Worm (Caenorhabditis elegans) whole organism, L4 larva: ENCODE results near the gene Y57G11C.43.

ENCODE experiments used
- D1046.2 ChIP-seq: fragments of 200-800 bp; sonication (Bioruptor generic); IDR thresholded peaks from 2 replicates; pipeline ENCODE4 v1.3.6; 2022; ENCODE audit warnings: missing genetic modification characterization, missing compliant biosample characterization
- R02D3.7 ChIP-seq: fragments of 150-350 bp; sonication (generic microtip); optimal IDR thresholded peaks from 3 replicates; lab custom pipeline; 2014; ENCODE audit warnings: missing biosample characterization, missing genetic modification characterization
- T20F7.1 ChIP-seq: fragments of 200-800 bp; sonication (Bioruptor generic); optimal IDR thresholded peaks from 2 replicates; lab custom pipeline; 2018; ENCODE audit warnings: mild to moderate bottlenecking, missing genetic modification characterization, missing compliant biosample characterization
- T26A8.4 ChIP-seq: fragments of 200-800 bp; sonication (Bioruptor generic); IDR thresholded peaks from 2 replicates; pipeline ENCODE4 v1.3.6; 2022; ENCODE audit warnings: missing genetic modification characterization, missing compliant biosample characterization
- Y48G9A.11 ChIP-seq: fragments of 200-800 bp; sonication (Bioruptor generic); IDR thresholded peaks from 2 replicates; pipeline ENCODE4 v1.3.6; 2022; ENCODE audit warnings: missing genetic modification reagents, missing genetic modification characterization, missing compliant biosample characterization
- Y5F2A.4 ChIP-seq: fragments of 200-800 bp; sonication (Bioruptor generic); optimal IDR thresholded peaks from 2 replicates; lab custom pipeline; 2018; ENCODE audit warnings: mild to moderate bottlenecking, missing genetic modification characterization, missing compliant biosample characterization
- ZK337.2 ChIP-seq: fragments of 200-800 bp; sonication (Bioruptor generic); IDR thresholded peaks from 2 replicates; pipeline ENCODE4 v1.3.6; 2022; ENCODE audit warnings: missing genetic modification reagents, missing genetic modification characterization, missing compliant biosample characterization
- aha-1 ChIP-seq: fragments of 150-350 bp; peaks from one replicate; lab custom pipeline; 2014; ENCODE audit warnings: missing biosample characterization, missing genetic modification characterization
- ama-1 ChIP-seq: fragments of 150-350 bp; optimal IDR thresholded peaks from 2 replicates; lab custom pipeline; 2014; ENCODE audit warnings: inconsistent platforms, mixed read lengths
- arid-1 ChIP-seq: fragments of 200-800 bp; sonication (Bioruptor generic); conservative IDR thresholded peaks from 2 replicates; pipeline ENCODE4 v1.3.6; 2022; ENCODE audit warnings: missing genetic modification reagents, missing genetic modification characterization, missing compliant biosample characterization
- ceh-44 ChIP-seq: fragments of 200-800 bp; sonication (Bioruptor generic); IDR thresholded peaks from 2 replicates; pipeline ENCODE4 v1.3.6; 2022; ENCODE audit warnings: missing genetic modification reagents, missing genetic modification characterization, missing compliant biosample characterization
- ceh-62 ChIP-seq: sonication (generic microtip); optimal IDR thresholded peaks from 2 replicates; lab custom pipeline; 2017; ENCODE audit warnings: missing biosample characterization, missing genetic modification characterization
- ces-1 ChIP-seq: fragments of 150-350 bp; sonication (generic microtip); optimal IDR thresholded peaks from 4 replicates; lab custom pipeline; 2014; ENCODE audit warnings: missing biosample characterization, missing genetic modification reagents, missing genetic modification characterization
- cey-2 ChIP-seq: sonication (generic microtip); optimal IDR thresholded peaks from 3 replicates; lab custom pipeline; 2017; ENCODE audit warnings: missing genetic modification characterization, mild to moderate bottlenecking, missing compliant biosample characterization, antibody characterized with exemption, borderline replicate concordance; ENCODE audit not compliant: insufficient read depth
- daf-16 ChIP-seq, 3 experiments: sonication (generic microtip); optimal IDR thresholded peaks; 2 replicates each; lab custom pipeline; 2016 to 2017; ENCODE audit warnings: missing genetic modification characterization in 3 of 3, missing genetic modification reagents in 3 of 3, mild to moderate bottlenecking in 2 of 3, missing compliant biosample characterization in 2 of 3, missing biosample characterization in 1 of 3, moderate library complexity in 1 of 3
- daf-19 ChIP-seq: fragments of 200-800 bp; sonication (Bioruptor generic); conservative IDR thresholded peaks from 2 replicates; pipeline ENCODE4 v1.3.6; 2022; ENCODE audit warnings: missing genetic modification characterization, missing compliant biosample characterization
- dve-1 ChIP-seq: sonication (generic microtip); optimal IDR thresholded peaks from 2 replicates; lab custom pipeline; 2017; ENCODE audit warnings: antibody characterized with exemption, mild to moderate bottlenecking, missing genetic modification characterization, missing compliant biosample characterization; ENCODE audit not compliant: insufficient read depth
- hif-1 ChIP-seq, 2 experiments: sonication (generic microtip); optimal IDR thresholded peaks; 2 replicates each; lab custom pipeline; 2016 to 2017; ENCODE audit warnings: missing compliant biosample characterization in 2 of 2, missing genetic modification characterization in 2 of 2, missing genetic modification reagents in 2 of 2, missing genotype in 2 of 2, mild to moderate bottlenecking in 1 of 2
- hlh-11 ChIP-seq: fragments of 200-800 bp; sonication (Bioruptor generic); optimal IDR thresholded peaks from 2 replicates; lab custom pipeline; 2018; ENCODE audit warnings: mild to moderate bottlenecking, missing genetic modification characterization, missing compliant biosample characterization
- jun-1 ChIP-seq: fragments of 150-350 bp; optimal IDR thresholded peaks from 2 replicates; lab custom pipeline; 2014; ENCODE audit warnings: missing biosample characterization, missing genetic modification reagents, missing genetic modification characterization
- lim-7 ChIP-seq: fragments of 200-800 bp; sonication (Bioruptor generic); IDR thresholded peaks from 2 replicates; pipeline ENCODE4 v1.3.6; 2022; ENCODE audit warnings: missing genetic modification characterization, missing compliant biosample characterization
- lin-13 ChIP-seq: fragments of 150-350 bp; optimal IDR thresholded peaks from 2 replicates; lab custom pipeline; 2014; ENCODE audit warnings: missing biosample characterization, missing genetic modification reagents, missing genetic modification characterization
- lin-29 ChIP-seq: fragments of 200-800 bp; sonication (Bioruptor generic); IDR thresholded peaks from 2 replicates; pipeline ENCODE4 v1.3.6; 2022; ENCODE audit warnings: missing genetic modification reagents, missing genetic modification characterization, missing compliant biosample characterization
- lsy-2 ChIP-seq, 2 experiments: fragments of 150-350 bp in 1 of 2; sonication (generic microtip) in 1 of 2; optimal IDR thresholded peaks; 2 replicates each; lab custom pipeline; 2014 to 2017; ENCODE audit warnings: missing biosample characterization in 2 of 2, missing genetic modification characterization in 2 of 2
- madf-5 ChIP-seq, 2 experiments: fragments of 200-800 bp; sonication (Bioruptor generic); IDR thresholded peaks; 2 replicates each; pipeline ENCODE4 v1.3.6; 2022; ENCODE audit warnings: missing compliant biosample characterization in 2 of 2, missing genetic modification characterization in 2 of 2
- mdt-29 ChIP-seq: fragments of 200-800 bp; sonication (Bioruptor generic); IDR thresholded peaks from 2 replicates; pipeline ENCODE4 v1.3.6; 2022; ENCODE audit warnings: missing genetic modification reagents, missing genetic modification characterization, missing compliant biosample characterization
- mep-1 ChIP-seq: fragments of 150-350 bp; sonication (generic microtip); optimal IDR thresholded peaks from 3 replicates; lab custom pipeline; 2014; ENCODE audit warnings: missing biosample characterization, missing genetic modification characterization
- mes-2 ChIP-seq: sonication (generic microtip); optimal IDR thresholded peaks from 2 replicates; lab custom pipeline; 2016; ENCODE audit warnings: missing genotype, mild to moderate bottlenecking, missing genetic modification characterization, missing compliant biosample characterization; ENCODE audit not compliant: poor library complexity, severe bottlenecking
- mxl-2 ChIP-seq: fragments of 200-800 bp; sonication (Bioruptor generic); conservative IDR thresholded peaks from 2 replicates; pipeline ENCODE4 v1.3.6; 2022; ENCODE audit warnings: missing genetic modification reagents, missing genetic modification characterization, missing compliant biosample characterization
- mxl-3 ChIP-seq: fragments of 200-800 bp; sonication (Bioruptor generic); optimal IDR thresholded peaks from 2 replicates; lab custom pipeline; 2018; ENCODE audit warnings: mild to moderate bottlenecking, missing genetic modification characterization, missing compliant biosample characterization
- nhr-10 ChIP-seq: fragments of 150-350 bp; optimal IDR thresholded peaks from 2 replicates; lab custom pipeline; 2014; ENCODE audit warnings: missing biosample characterization, missing genetic modification characterization
- nhr-102 ChIP-seq: sonication (generic microtip); optimal IDR thresholded peaks from 2 replicates; lab custom pipeline; 2016; ENCODE audit warnings: mild to moderate bottlenecking, missing genetic modification characterization, moderate library complexity, missing compliant biosample characterization
- nhr-111 ChIP-seq: fragments of 200-800 bp; sonication (Bioruptor generic); optimal IDR thresholded peaks from 2 replicates; lab custom pipeline; 2018; ENCODE audit warnings: mild to moderate bottlenecking, missing genetic modification characterization, missing compliant biosample characterization
- nhr-237 ChIP-seq: sonication (generic microtip); optimal IDR thresholded peaks from 2 replicates; lab custom pipeline; 2017; ENCODE audit warnings: missing biosample characterization, missing genetic modification characterization
- nhr-25 ChIP-seq: sonication (generic microtip); optimal IDR thresholded peaks from 2 replicates; lab custom pipeline; 2017; ENCODE audit warnings: missing genetic modification characterization, mild to moderate bottlenecking, missing compliant biosample characterization, antibody characterized with exemption, moderate library complexity, borderline replicate concordance; ENCODE audit not compliant: insufficient read depth
- nhr-42 ChIP-seq: fragments of 200-800 bp; sonication (Bioruptor generic); IDR thresholded peaks from 2 replicates; pipeline ENCODE4 v1.3.6; 2022; ENCODE audit warnings: missing genetic modification characterization, missing compliant biosample characterization
- nhr-48 ChIP-seq: sonication (generic microtip); optimal IDR thresholded peaks from 2 replicates; lab custom pipeline; 2016; ENCODE audit warnings: mild to moderate bottlenecking, missing genetic modification characterization, missing compliant biosample characterization
- nhr-76 ChIP-seq: fragments of 150-350 bp; optimal IDR thresholded peaks from 2 replicates; lab custom pipeline; 2014; ENCODE audit warnings: missing biosample characterization, missing genetic modification characterization
- php-3 ChIP-seq: fragments of 200-800 bp; sonication (Bioruptor generic); IDR thresholded peaks from 2 replicates; pipeline ENCODE4 v1.3.6; 2022; ENCODE audit warnings: missing genetic modification reagents, missing genetic modification characterization, missing compliant biosample characterization
- pqm-1 ChIP-seq: sonication (generic microtip); optimal IDR thresholded peaks from 2 replicates; lab custom pipeline; 2017; ENCODE audit warnings: missing biosample characterization, missing genetic modification characterization
- set-16 ChIP-seq: fragments of 200-800 bp; sonication (Bioruptor generic); IDR thresholded peaks from 2 replicates; pipeline ENCODE4 v1.3.6; 2022; ENCODE audit warnings: missing genetic modification reagents, missing genetic modification characterization, missing compliant biosample characterization
- snpc-1.2 ChIP-seq: fragments of 200-800 bp; sonication (Bioruptor generic); IDR thresholded peaks from 2 replicates; pipeline ENCODE4 v1.3.6; 2022; ENCODE audit warnings: missing genetic modification reagents, missing genetic modification characterization, missing compliant biosample characterization
- spr-3 ChIP-seq: fragments of 200-800 bp; sonication (Bioruptor generic); optimal IDR thresholded peaks from 2 replicates; lab custom pipeline; 2018; ENCODE audit warnings: mild to moderate bottlenecking, missing genetic modification characterization, missing compliant biosample characterization
- tag-97 ChIP-seq: fragments of 200-800 bp; sonication (Bioruptor generic); IDR thresholded peaks from 2 replicates; pipeline ENCODE4 v1.3.6; 2022; ENCODE audit warnings: missing genetic modification characterization, missing compliant biosample characterization
- tra-1 ChIP-seq: fragments of 200-800 bp; sonication (Bioruptor generic); IDR thresholded peaks from 2 replicates; pipeline ENCODE4 v1.3.6; 2022; ENCODE audit warnings: missing genetic modification reagents, missing genetic modification characterization, missing compliant biosample characterization
- unc-39 ChIP-seq: sonication (generic microtip); optimal IDR thresholded peaks from 2 replicates; lab custom pipeline; 2017; ENCODE audit warnings: missing biosample characterization, missing genetic modification characterization
- zfp-2 ChIP-seq: sonication (generic microtip); optimal IDR thresholded peaks from 2 replicates; lab custom pipeline; 2016; ENCODE audit warnings: mild to moderate bottlenecking, missing genetic modification characterization, missing compliant biosample characterization
- zfp-3 ChIP-seq: fragments of 200-800 bp; sonication (Bioruptor generic); conservative IDR thresholded peaks from 2 replicates; pipeline ENCODE4 v1.3.6; 2022; ENCODE audit warnings: missing genetic modification reagents, missing genetic modification characterization, missing compliant biosample characterization

Gene Y57G11C.43

DNA sequence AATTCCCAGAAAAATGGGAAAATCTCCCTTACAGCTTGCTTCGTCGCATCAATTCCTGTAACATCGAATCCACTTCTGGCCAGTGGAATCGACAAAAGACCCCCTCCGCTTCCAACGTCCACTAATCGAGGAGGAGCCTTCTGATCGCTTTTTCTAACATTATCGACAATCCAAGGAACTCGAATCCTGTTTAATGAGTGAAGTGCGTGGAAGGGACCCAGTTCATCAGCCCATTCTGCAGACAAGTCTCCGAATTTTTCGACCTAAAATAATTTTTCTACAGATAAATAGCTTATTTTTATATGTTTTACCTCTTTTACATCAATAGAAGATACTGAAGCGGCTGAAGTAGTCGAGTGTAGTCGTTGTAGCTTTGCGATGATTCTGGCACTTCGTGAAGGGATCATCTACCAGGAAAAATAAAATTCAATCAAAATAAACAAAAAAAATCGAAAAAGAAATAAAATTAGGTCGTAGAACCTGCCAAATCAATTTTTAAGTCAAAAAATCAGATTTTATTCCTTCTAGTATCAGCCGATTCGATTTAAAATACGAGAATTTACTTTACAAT lies 26.8 kb downstream of the Y57G11C.43 start, which contains the start of gene coq-3 (continued):
- TF ChIP-seq zfp-3 (GFP tag; lab: Robert Waterston, UW) (0 out of 2 replicates have a peak, but pooled peaks have one; percentile 12), mxl-2 (no peak), aha-1 (tag; lab: Kevin White, UChicago) (peak; percentile 85), ces-1 (GFP tag; lab: Kevin White, UChicago) (no peak), unc-39 (tag; lab: Kevin White, UChicago) (no peak), ama-1 (peak; percentile 29)

DNA sequence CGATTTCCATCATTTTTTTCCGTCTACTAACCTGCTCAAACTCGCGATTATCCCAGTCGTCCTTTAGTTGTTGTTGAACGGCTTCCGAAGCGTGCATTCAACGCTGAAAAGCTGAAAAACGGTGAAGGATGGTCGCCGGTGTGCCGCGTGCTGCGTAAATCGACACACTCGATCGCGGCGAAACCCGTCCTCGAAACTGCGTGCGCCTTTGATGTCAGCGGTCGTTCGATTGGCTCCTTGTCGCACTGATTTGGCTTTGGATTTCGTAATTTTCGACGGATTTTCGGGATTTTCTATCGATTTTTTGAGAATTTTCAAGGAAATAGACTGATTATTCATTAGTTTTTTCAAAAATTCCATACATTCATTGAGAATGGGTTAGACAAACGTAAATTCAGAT lies 28.1 kb downstream of the Y57G11C.43 start, which contains the start of the genes Y57G11C.1147 and nuo-3:
Y57G11C.1147 (minus strand) TSS at position 161 of the 400 bp plus-strand sequence.
nuo-3 (minus strand) TSS at position 191 of the 400 bp plus-strand sequence.
- no peak for TF ChIP-seq Y48G9A.11
- no peak for TF ChIP-seq ZK337.2 (GFP tag; lab: Robert Waterston, UW)
- peak; percentile 48 for TF ChIP-seq R02D3.7 (tag; lab: Kevin White, UChicago)
- no peak for TF ChIP-seq lin-13 (GFP tag; lab: Kevin White, UChicago)
- no peak for TF ChIP-seq nhr-25 (tag; lab: Kevin White, UChicago)
- peak; percentile 32 for TF ChIP-seq ama-1
- no peak for TF ChIP-seq snpc-1.2 (GFP tag; lab: Robert Waterston, UW)
- TF ChIP-seq nhr-48 (tag; lab: Kevin White, UChicago), result no peak
- no peak for TF ChIP-seq php-3 (GFP tag; lab: Robert Waterston, UW)
- TF ChIP-seq aha-1 (tag; lab: Kevin White, UChicago), result peak; percentile 26
- no peak for TF ChIP-seq T20F7.1
- TF ChIP-seq jun-1 (tag; lab: Kevin White, UChicago), result no peak
- peak; percentile 29; the same call in 1 of the 2 replicates for TF ChIP-seq set-16
- TF ChIP-seq nhr-237 (tag; lab: Kevin White, UChicago), result no peak
- TF ChIP-seq tag-97 (GFP tag; lab: Robert Waterston, UW), result no peak
- TF ChIP-seq dve-1 (tag; lab: Kevin White, UChicago), result no peak
- TF ChIP-seq nhr-102 (tag; lab: Kevin White, UChicago), result no peak
- TF ChIP-seq pqm-1 (tag; lab: Kevin White, UChicago), result no peak
- TF ChIP-seq lim-7 (GFP tag; lab: Robert Waterston, UW), result no peak
- TF ChIP-seq T26A8.4 (GFP tag; lab: Robert Waterston, UW), result no peak
- TF ChIP-seq mes-2, result peak; percentile 38
- TF ChIP-seq mep-1, result no peak
- peak in 1 of 2 experiments; percentile 8 for TF ChIP-seq lsy-2 (tag; optimal IDR thresholded peaks at IDR 0.05; lab: Kevin White, UChicago)
- TF ChIP-seq nhr-42 (GFP tag; lab: Robert Waterston, UW), result no peak
- TF ChIP-seq hif-1 (tag; optimal IDR thresholded peaks at IDR 0.05; lab: Kevin White, UChicago), result no peak
- TF ChIP-seq spr-3 (GFP tag; lab: Kevin White, UChicago), result no peak
- TF ChIP-seq mxl-3 (GFP tag; lab: Kevin White, UChicago), result peak; percentile 23
- no peak for TF ChIP-seq arid-1 (GFP tag; lab: Robert Waterston, UW)
- TF ChIP-seq zfp-2 (tag; lab: Kevin White, UChicago), result no peak
- no peak for TF ChIP-seq ceh-44
- no peak for TF ChIP-seq tra-1
- TF ChIP-seq daf-19 (GFP tag; lab: Robert Waterston, UW), result no peak
- no peak for TF ChIP-seq daf-16 (GFP tag; optimal IDR thresholded peaks at IDR 0.05; lab: Kevin White, UChicago)
- peak; percentile 15 for TF ChIP-seq daf-16 (tag; optimal IDR thresholded peaks at IDR 0.05; lab: Kevin White, UChicago)
- no peak for TF ChIP-seq mdt-29 (GFP tag; lab: Robert Waterston, UW)
- TF ChIP-seq cey-2 (tag; lab: Kevin White, UChicago), result no peak
- no peak for TF ChIP-seq nhr-10
- TF ChIP-seq ceh-62, result no peak
- TF ChIP-seq Y5F2A.4, result no peak
- TF ChIP-seq hlh-11 (tag; lab: Kevin White, UChicago), result no peak
- no peak for TF ChIP-seq D1046.2 (GFP tag; lab: Robert Waterston, UW)
- TF ChIP-seq ces-1 (GFP tag; lab: Kevin White, UChicago), result no peak
- TF ChIP-seq nhr-111, result no peak
- no peak for TF ChIP-seq lin-29 (GFP tag; lab: Robert Waterston, UW)
- TF ChIP-seq madf-5 (GFP tag; IDR thresholded peaks at IDR 0.05; lab: Robert Waterston, UW), result no peak
- TF ChIP-seq nhr-76 (tag; lab: Kevin White, UChicago), result no peak
